Worm (Caenorhabditis elegans): Measurements from ENCODE around the gene col-116.
"Not testable (repeated sequence)": the region's sequence is repeated elsewhere in the genome, so short reads cannot be mapped to it uniquely, and the experiment has no call there.

col-116 gene

DNA sequence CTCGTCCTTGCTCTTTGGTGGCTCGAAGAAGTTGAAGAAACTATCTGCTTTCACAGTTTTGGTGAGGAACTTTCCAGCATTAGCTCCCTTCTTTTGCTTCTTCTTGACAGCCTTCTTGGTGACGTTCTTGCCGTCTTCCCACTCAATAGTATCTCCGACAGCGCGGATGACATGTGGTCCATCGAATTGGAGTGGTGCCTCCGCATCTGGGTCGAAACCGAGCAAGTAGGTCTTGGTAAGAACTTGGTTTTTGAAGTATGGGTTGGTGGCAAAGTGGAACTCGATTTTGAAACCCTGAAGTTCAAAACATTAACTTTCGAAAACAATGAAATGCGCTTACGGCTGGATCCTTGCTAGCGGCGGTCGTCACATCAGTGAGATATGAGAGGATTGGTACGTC is 22.6 kb downstream of the col-116 start:
- TF ChIP-seq ref-1 (GFP tag; conservative IDR thresholded peaks at IDR 0.05): no peak

DNA sequence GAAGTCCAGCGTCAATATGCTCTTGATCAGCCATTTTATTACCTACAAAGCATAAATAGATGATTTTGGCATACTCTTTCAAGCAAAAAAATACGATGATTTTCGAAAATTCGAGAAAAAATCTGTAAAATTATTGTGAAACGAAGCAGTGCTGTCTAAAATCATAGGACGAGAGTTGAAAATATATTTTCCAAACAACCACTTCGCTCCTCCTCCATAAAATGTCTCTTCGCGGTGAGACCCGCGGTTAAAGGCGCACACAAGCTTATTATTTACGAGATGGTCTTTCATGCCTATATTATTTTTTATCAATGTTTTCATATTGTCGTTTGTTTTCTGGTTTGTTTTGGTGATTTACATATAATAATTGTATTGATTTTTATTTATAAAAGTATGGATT is 23.6 kb downstream of the col-116 start, which contains the start of gene nap-1:
nap-1 (minus strand) TSS at position 42 of the 400 bp plus-strand sequence.
- TF ChIP-seq ztf-23 (GFP tag; IDR thresholded peaks at IDR 0.05): no peak
- peak; percentile 36 for TF ChIP-seq cog-1 (tag; optimal IDR thresholded peaks at IDR 0.05)

DNA sequence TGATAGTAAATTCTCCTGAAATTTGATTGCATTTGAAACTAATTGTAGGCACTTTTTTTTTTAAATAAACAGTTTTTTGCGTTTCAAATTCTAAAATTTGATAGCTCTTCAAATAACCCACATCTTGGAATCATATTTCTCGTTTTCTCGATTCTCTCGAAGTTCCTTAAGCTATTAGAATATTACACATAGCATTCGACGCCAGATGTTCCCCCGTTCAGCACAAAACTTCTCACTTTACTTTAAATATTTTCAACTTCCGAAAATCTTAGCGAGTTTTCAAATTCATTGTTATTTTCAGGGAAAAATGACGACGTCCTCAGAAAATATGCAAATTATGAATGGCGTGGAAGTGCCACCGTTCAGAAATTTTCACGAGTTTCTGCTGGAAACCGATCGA is 24.0 kb downstream of the col-116 start, which contains the start of gene praf-3:
praf-3 (plus strand) TSS at position 301 of the 400 bp plus-strand sequence.
- TF ChIP-seq tab-1 (GFP tag; IDR thresholded peaks at IDR 0.05): no peak
- TF ChIP-seq T22C8.4 (GFP tag; IDR thresholded peaks at IDR 0.05): no peak

DNA sequence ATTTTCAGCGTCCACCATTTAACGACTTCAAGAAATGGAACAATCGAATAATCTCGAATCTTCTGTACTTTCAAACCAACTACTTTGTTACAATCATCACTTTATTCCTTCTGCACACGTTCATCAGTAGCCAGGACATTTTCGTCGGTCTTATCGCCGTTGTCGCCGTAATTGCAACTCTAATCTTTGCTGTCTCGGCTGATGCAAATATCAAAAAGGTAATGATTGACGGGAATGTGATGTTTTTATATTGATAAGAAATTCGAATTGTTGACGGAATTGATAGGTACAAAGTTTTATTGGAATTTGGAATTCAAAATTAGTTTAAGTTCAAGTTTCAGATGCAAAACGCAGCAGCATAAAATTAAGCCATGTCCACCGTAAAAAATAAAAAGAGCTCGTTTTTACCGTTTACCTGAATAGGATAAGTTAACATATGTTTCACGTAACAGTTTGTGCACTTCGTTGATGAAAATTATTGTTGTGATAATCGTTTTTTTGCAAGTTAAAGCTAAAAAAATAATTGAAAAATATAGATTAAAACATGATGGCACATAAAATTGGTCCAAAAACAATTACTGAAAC is 24.7 kb downstream of the col-116 start:
- no peak for TF ChIP-seq ref-1 (GFP tag; conservative IDR thresholded peaks at IDR 0.05)
- no peak for TF ChIP-seq tab-1 (GFP tag; IDR thresholded peaks at IDR 0.05)

DNA sequence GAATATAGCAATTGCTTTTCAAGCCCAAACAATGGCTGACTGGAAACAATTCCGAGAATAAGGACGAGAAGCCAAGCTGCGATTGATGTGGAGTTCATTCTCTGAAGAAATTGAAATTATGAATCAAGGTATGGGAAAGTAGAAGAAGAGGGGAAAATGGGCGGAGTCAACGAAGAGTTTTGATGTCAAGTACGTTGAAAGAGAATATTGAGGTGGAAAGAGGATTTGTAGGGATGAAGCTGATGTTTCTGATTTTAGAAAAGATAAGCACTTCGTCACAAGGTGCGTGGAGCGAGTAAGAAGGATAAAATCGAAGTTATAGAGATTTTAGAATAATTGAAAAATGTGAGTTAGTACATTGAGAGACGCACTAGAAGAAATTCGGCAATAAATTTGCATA is 27.0 kb downstream of the col-116 start, which contains the start of gene D2096.9:
D2096.9 (minus strand) TSS at position 101 of the 400 bp plus-strand sequence.
- TF ChIP-seq flt-1 (GFP tag; IDR thresholded peaks at IDR 0.05): no peak
- TF ChIP-seq T22C8.4 (GFP tag; IDR thresholded peaks at IDR 0.05): no peak
- no peak for TF ChIP-seq med-1 (GFP tag; optimal IDR thresholded peaks at IDR 0.05; ENCODE audit: insufficient read depth)
- TF ChIP-seq cog-1 (tag; optimal IDR thresholded peaks at IDR 0.05): no peak
- TF ChIP-seq ztf-29 (GFP tag; IDR thresholded peaks at IDR 0.05): no peak
- no peak for TF ChIP-seq ztf-23 (GFP tag; IDR thresholded peaks at IDR 0.05)
- no peak for TF ChIP-seq klf-2 (GFP tag; conservative IDR thresholded peaks at IDR 0.05)
- no peak for TF ChIP-seq tab-1 (GFP tag; IDR thresholded peaks at IDR 0.05)
- no peak for TF ChIP-seq ref-1 (GFP tag; conservative IDR thresholded peaks at IDR 0.05)

DNA sequence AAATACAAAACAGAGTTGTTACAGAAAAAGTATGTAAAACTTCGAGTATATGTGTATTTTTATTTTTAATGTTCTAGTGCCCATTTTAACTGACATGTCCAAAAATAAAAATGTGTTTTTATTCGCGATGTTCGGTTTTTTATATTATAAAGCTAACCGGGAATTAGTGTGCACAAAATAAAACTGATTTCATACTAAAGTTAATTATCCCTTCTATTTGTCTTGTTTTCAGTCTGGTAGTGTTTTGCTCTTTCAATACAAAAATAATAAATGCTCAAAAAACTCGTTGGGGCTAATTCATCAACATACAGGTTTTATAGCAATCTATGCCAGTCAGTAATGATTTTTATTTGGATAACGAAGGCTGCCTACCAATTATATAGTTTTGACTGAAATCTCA is 29.0 kb downstream of the col-116 start:
- no peak for TF ChIP-seq tab-1 (GFP tag; IDR thresholded peaks at IDR 0.05)
- TF ChIP-seq T22C8.4 (GFP tag; IDR thresholded peaks at IDR 0.05): no peak
- no peak for TF ChIP-seq ref-1 (GFP tag; conservative IDR thresholded peaks at IDR 0.05)
- no peak for TF ChIP-seq cog-1 (tag; optimal IDR thresholded peaks at IDR 0.05)
- no peak for TF ChIP-seq flt-1 (GFP tag; IDR thresholded peaks at IDR 0.05)
- TF ChIP-seq ztf-29 (GFP tag; IDR thresholded peaks at IDR 0.05): no peak
- TF ChIP-seq ztf-23 (GFP tag; IDR thresholded peaks at IDR 0.05): no peak

DNA sequence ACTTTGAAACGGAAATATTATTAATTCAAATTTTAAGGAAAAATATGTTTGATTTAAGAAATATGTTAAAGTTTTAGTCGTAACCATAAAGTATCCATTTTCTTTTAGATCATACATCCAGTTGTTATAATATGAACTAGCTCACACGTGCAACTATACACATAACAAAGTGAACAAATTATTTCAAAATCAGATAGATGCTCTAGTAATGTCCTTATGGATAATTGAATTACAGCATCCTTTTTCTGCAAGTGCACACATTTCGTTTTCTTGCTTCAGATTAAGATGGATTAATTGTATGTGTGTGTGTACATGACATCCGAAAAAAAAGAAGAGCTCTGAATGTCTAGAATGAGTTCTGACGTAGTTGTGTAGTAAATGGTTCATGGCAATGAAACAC is 30.0 kb downstream of the col-116 start:
- TF ChIP-seq cog-1 (tag; optimal IDR thresholded peaks at IDR 0.05): no peak
- no peak for TF ChIP-seq klf-2 (GFP tag; conservative IDR thresholded peaks at IDR 0.05)
- no peak for TF ChIP-seq flt-1 (GFP tag; IDR thresholded peaks at IDR 0.05)
- TF ChIP-seq T22C8.4 (GFP tag; IDR thresholded peaks at IDR 0.05): no peak
- TF ChIP-seq ztf-29 (GFP tag; IDR thresholded peaks at IDR 0.05): no peak
- TF ChIP-seq ztf-23 (GFP tag; IDR thresholded peaks at IDR 0.05): no peak
- no peak for TF ChIP-seq med-1 (GFP tag; optimal IDR thresholded peaks at IDR 0.05; ENCODE audit: insufficient read depth)
- no peak for TF ChIP-seq tab-1 (GFP tag; IDR thresholded peaks at IDR 0.05)
- TF ChIP-seq ref-1 (GFP tag; conservative IDR thresholded peaks at IDR 0.05): no peak

DNA sequence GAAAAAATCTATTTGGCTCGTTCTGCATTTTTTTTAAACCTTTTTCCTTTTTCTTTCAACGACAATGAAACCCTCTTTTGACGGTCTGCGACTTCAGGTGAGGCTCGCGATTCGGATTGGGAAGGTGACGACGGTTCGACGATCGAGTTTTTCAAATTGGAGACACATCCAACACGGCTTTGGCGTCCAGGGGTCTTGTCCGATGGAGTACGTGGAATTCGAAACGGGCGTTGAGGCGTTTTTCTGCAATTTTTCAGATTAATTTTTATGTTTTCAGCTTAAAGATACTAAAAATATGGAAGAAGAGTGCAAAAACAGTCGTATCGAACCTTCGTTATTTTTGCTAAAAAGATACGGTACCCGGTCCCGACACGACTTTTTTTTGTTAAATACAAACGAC is 33.4 kb downstream of the col-116 start, which contains the start of gene D2096.10:
D2096.10 (minus strand) TSS at position 101 of the 400 bp plus-strand sequence.
- not testable (repeated sequence) for TF ChIP-seq med-1 (GFP tag; optimal IDR thresholded peaks at IDR 0.05; ENCODE audit: insufficient read depth); T22C8.4 (GFP tag; IDR thresholded peaks at IDR 0.05); cog-1 (tag; optimal IDR thresholded peaks at IDR 0.05)

DNA sequence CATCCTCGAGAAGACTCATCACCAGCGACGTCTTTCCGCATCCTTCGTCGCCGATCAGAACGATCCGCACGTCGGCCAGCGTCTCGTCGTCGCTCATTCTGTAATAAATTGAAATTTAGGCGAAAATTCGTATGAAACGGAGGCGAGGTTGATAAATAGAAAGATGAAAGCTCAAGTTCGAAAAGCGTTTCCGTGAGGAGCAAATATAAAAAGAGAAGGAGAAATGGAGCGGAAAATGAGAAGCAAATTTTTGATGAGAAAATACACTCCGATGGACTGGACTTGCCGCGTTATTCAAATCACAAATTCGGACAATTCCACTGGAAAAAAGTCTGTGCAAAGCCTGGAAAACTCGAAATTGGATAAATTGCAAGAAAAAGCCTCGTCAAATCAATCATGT is 38.4 kb downstream of the col-116 start, which contains the start of gene D2096.11:
D2096.11 (minus strand) TSS at position 101 of the 400 bp plus-strand sequence.
- TF ChIP-seq ref-1 (GFP tag; conservative IDR thresholded peaks at IDR 0.05) (no peak), med-1 (GFP tag; optimal IDR thresholded peaks at IDR 0.05; ENCODE audit: insufficient read depth) (no peak), T22C8.4 (GFP tag; IDR thresholded peaks at IDR 0.05) (no peak), cog-1 (tag; optimal IDR thresholded peaks at IDR 0.05) (no peak), ztf-29 (GFP tag; IDR thresholded peaks at IDR 0.05) (no peak), tab-1 (GFP tag; IDR thresholded peaks at IDR 0.05) (no peak), flt-1 (GFP tag; IDR thresholded peaks at IDR 0.05) (no peak), klf-2 (GFP tag; conservative IDR thresholded peaks at IDR 0.05) (no peak), ztf-23 (GFP tag; IDR thresholded peaks at IDR 0.05) (no peak)

DNA sequence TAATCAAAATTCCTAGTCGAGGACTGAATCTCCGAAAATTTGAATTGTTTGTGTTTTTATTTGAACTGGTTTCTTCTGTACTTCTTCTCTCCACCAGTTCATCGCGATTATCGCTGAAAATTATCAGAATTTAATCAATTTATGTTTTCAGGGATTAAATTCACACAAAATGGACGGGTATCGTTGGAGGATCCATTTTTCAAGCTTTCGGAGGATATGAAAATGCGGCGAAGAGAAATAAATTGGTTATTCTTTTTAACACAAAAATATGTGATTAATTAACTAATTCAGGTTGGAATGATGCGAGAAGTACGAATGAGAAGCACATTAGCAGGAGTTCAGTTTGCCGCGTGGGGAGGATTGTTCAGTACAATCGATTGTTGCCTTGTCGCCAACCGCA is 40.6 kb downstream of the col-116 start, which contains the start of gene timm-17B.2:
timm-17B.2 (plus strand) TSS at position 301 of the 400 bp plus-strand sequence.
- TF ChIP-seq ref-1 (GFP tag; conservative IDR thresholded peaks at IDR 0.05) (no peak), ztf-23 (GFP tag; IDR thresholded peaks at IDR 0.05) (no peak), ztf-29 (GFP tag; IDR thresholded peaks at IDR 0.05) (no peak), tab-1 (GFP tag; IDR thresholded peaks at IDR 0.05) (no peak), T22C8.4 (GFP tag; IDR thresholded peaks at IDR 0.05) (no peak), med-1 (GFP tag; optimal IDR thresholded peaks at IDR 0.05; ENCODE audit: insufficient read depth) (no peak), cog-1 (tag; optimal IDR thresholded peaks at IDR 0.05) (no peak), flt-1 (GFP tag; IDR thresholded peaks at IDR 0.05) (no peak), klf-2 (GFP tag; conservative IDR thresholded peaks at IDR 0.05) (no peak)

DNA sequence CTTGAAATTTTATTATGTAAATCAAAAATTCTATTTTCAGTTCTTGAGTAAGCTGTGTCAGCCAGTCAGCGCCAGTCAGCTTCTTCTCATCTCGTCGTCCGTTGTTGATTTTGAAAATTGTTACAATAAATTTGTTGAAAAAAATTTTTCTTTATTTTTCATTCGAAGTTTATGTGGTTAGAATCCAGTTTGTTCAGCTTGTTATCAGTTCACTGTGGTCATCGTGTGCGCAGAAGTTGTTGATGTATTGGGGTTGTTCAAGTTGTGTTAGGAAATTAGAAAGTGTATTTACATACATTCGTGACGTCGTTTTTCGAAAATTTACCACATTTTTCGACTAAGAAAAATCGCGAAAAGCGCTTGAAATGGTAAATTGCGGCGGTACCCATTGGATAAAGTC is 42.1 kb downstream of the col-116 start:
- TF ChIP-seq klf-2 (GFP tag; conservative IDR thresholded peaks at IDR 0.05) (no peak), tab-1 (GFP tag; IDR thresholded peaks at IDR 0.05) (no peak), T22C8.4 (GFP tag; IDR thresholded peaks at IDR 0.05) (no peak), cog-1 (tag; optimal IDR thresholded peaks at IDR 0.05) (no peak)
